Worm (Caenorhabditis elegans) whole organism, L2 larva: ENCODE measurements around the gene lgc-8.
A peak's percentile ranks its signal among the peaks of the same experiment; 100 is the strongest.

Experiments
- C34F6.9 ChIP-seq: fragments of 150-350 bp; optimal IDR thresholded peaks from 2 replicates; lab custom pipeline; 2014; ENCODE audit warnings: missing biosample characterization, missing genetic modification characterization
- F13H6.1 ChIP-seq: sonication (generic microtip); optimal IDR thresholded peaks from 2 replicates; lab custom pipeline; 2016; ENCODE audit warnings: missing genetic modification characterization, missing compliant biosample characterization
- R02D3.7 ChIP-seq: fragments of 150-350 bp; optimal IDR thresholded peaks from 2 replicates; lab custom pipeline; 2014; ENCODE audit warnings: missing biosample characterization, missing genetic modification characterization
- Y55F3AM.14 ChIP-seq: fragments of 200-800 bp; sonication (Bioruptor generic); optimal IDR thresholded peaks from 2 replicates; lab custom pipeline; 2018; ENCODE audit warnings: mild to moderate bottlenecking, missing genetic modification characterization, missing compliant biosample characterization
- alr-1 ChIP-seq: fragments of 150-350 bp; optimal IDR thresholded peaks from 2 replicates; lab custom pipeline; 2014; ENCODE audit warnings: missing biosample characterization, missing genetic modification characterization
- aly-2 ChIP-seq: fragments of 150-350 bp; optimal IDR thresholded peaks from 2 replicates; lab custom pipeline; 2014; ENCODE audit warnings: missing biosample characterization, missing genetic modification characterization
- blmp-1 ChIP-seq: sonication (generic microtip); optimal IDR thresholded peaks from 2 replicates; lab custom pipeline; 2017; ENCODE audit warnings: missing genetic modification characterization, mild to moderate bottlenecking, missing compliant biosample characterization, antibody characterized with exemption, moderate library complexity; ENCODE audit not compliant: insufficient read depth
- ceh-16 ChIP-seq: fragments of 150-350 bp; optimal IDR thresholded peaks from 2 replicates; lab custom pipeline; 2014; ENCODE audit warnings: missing biosample characterization, missing genetic modification characterization
- ceh-82 ChIP-seq: fragments of 150-350 bp; optimal IDR thresholded peaks from 2 replicates; lab custom pipeline; 2014; ENCODE audit warnings: missing biosample characterization, missing genetic modification characterization
- crh-2 ChIP-seq: sonication (generic microtip); optimal IDR thresholded peaks from 2 replicates; lab custom pipeline; 2017; ENCODE audit warnings: missing biosample characterization, missing genetic modification characterization
- egl-27 ChIP-seq: sonication (generic microtip); optimal IDR thresholded peaks from 3 replicates; lab custom pipeline; 2017; ENCODE audit warnings: missing biosample characterization, missing genetic modification reagents, missing genetic modification characterization
- fos-1 ChIP-seq: fragments of 150-350 bp; optimal IDR thresholded peaks from 2 replicates; lab custom pipeline; 2014; ENCODE audit warnings: missing biosample characterization, missing genetic modification characterization
- gmeb-1 ChIP-seq: fragments of 150-350 bp; optimal IDR thresholded peaks from 2 replicates; lab custom pipeline; 2014; ENCODE audit warnings: missing biosample characterization, missing genetic modification characterization
- lin-39 ChIP-seq: fragments of 150-350 bp; optimal IDR thresholded peaks from 2 replicates; lab custom pipeline; 2014; ENCODE audit warnings: missing biosample characterization, missing genetic modification reagents, missing genetic modification characterization
- lsy-2 ChIP-seq, 2 experiments: fragments of 150-350 bp in 1 of 2; sonication (generic microtip) in 1 of 2; optimal IDR thresholded peaks; 2 replicates each; lab custom pipeline; 2014 to 2017; ENCODE audit warnings: missing biosample characterization in 2 of 2, missing genetic modification characterization in 2 of 2
- mab-5 ChIP-seq: fragments of 150-350 bp; optimal IDR thresholded peaks from 2 replicates; lab custom pipeline; 2014; ENCODE audit warnings: missing biosample characterization, missing genetic modification characterization
- mbf-1 ChIP-seq: sonication (generic microtip); optimal IDR thresholded peaks from 2 replicates; lab custom pipeline; 2017; ENCODE audit warnings: missing biosample characterization, missing genetic modification characterization
- mdl-1 ChIP-seq, 2 experiments: fragments of 150-350 bp in 1 of 2; sonication (generic microtip) in 1 of 2; optimal IDR thresholded peaks; 2 replicates each; lab custom pipeline; 2017; ENCODE audit warnings: missing biosample characterization in 2 of 2, missing genetic modification characterization in 2 of 2
- nhr-10 ChIP-seq: sonication (generic microtip); optimal IDR thresholded peaks from 2 replicates; lab custom pipeline; 2017; ENCODE audit warnings: missing biosample characterization, missing genetic modification characterization
- nhr-11 ChIP-seq: fragments of 150-350 bp; optimal IDR thresholded peaks from 2 replicates; lab custom pipeline; 2014; ENCODE audit warnings: missing biosample characterization, missing genetic modification characterization
- nhr-12 ChIP-seq: fragments of 150-350 bp; optimal IDR thresholded peaks from 2 replicates; lab custom pipeline; 2014; ENCODE audit warnings: missing biosample characterization, missing genetic modification characterization
- nhr-129 ChIP-seq: fragments of 150-350 bp; optimal IDR thresholded peaks from 2 replicates; lab custom pipeline; 2014; ENCODE audit warnings: missing biosample characterization, missing genetic modification characterization
- nhr-21 ChIP-seq: fragments of 150-350 bp; optimal IDR thresholded peaks from 2 replicates; lab custom pipeline; 2014; ENCODE audit warnings: missing biosample characterization, missing genetic modification characterization
- nhr-23 ChIP-seq: fragments of 150-350 bp; optimal IDR thresholded peaks from 2 replicates; lab custom pipeline; 2014; ENCODE audit warnings: missing biosample characterization, missing genetic modification reagents, missing genetic modification characterization
- nhr-237 ChIP-seq: fragments of 150-350 bp; optimal IDR thresholded peaks from 2 replicates; lab custom pipeline; 2014; ENCODE audit warnings: missing biosample characterization, missing genetic modification characterization
- nhr-25 ChIP-seq: fragments of 150-350 bp; sonication (generic microtip); optimal IDR thresholded peaks from 3 replicates; lab custom pipeline; 2014; ENCODE audit warnings: missing biosample characterization, missing genetic modification characterization
- nhr-6 ChIP-seq: fragments of 150-350 bp; optimal IDR thresholded peaks from 2 replicates; lab custom pipeline; 2014; ENCODE audit warnings: missing biosample characterization, missing genetic modification characterization
- nhr-77 ChIP-seq: fragments of 150-350 bp; optimal IDR thresholded peaks from 2 replicates; lab custom pipeline; 2014; ENCODE audit warnings: missing biosample characterization, missing genetic modification characterization
- sem-4 ChIP-seq: fragments of 150-350 bp; optimal IDR thresholded peaks from 2 replicates; lab custom pipeline; 2014; ENCODE audit warnings: missing biosample characterization, missing genetic modification reagents, missing genetic modification characterization
- sma-3 ChIP-seq: sonication (generic microtip); optimal IDR thresholded peaks from 2 replicates; lab custom pipeline; 2016; ENCODE audit warnings: missing genetic modification reagents, missing genetic modification characterization, missing compliant biosample characterization
- sma-9 ChIP-seq, 2 experiments: fragments of 150-350 bp in 1 of 2; sonication (generic microtip) in 1 of 2; optimal IDR thresholded peaks; 2 replicates each; lab custom pipeline; 2014 to 2016; ENCODE audit warnings: missing genetic modification characterization in 2 of 2, mild to moderate bottlenecking in 1 of 2, missing biosample characterization in 1 of 2, missing compliant biosample characterization in 1 of 2, missing genetic modification reagents in 1 of 2, moderate library complexity in 1 of 2
- unc-39 ChIP-seq: fragments of 150-350 bp; optimal IDR thresholded peaks from 2 replicates; lab custom pipeline; 2014; ENCODE audit warnings: missing biosample characterization, missing genetic modification characterization
- unc-62 ChIP-seq: fragments of 150-350 bp; optimal IDR thresholded peaks from 2 replicates; lab custom pipeline; 2014; ENCODE audit warnings: missing biosample characterization, missing genetic modification reagents, missing genetic modification characterization
- zag-1 ChIP-seq: fragments of 150-350 bp; optimal IDR thresholded peaks from 2 replicates; lab custom pipeline; 2014; ENCODE audit warnings: missing biosample characterization, missing genetic modification characterization
- ztf-11 ChIP-seq: sonication (generic microtip); optimal IDR thresholded peaks from 2 replicates; lab custom pipeline; 2017; ENCODE audit warnings: missing biosample characterization, missing genetic modification characterization
- ztf-4 ChIP-seq: fragments of 150-350 bp; optimal IDR thresholded peaks from 2 replicates; lab custom pipeline; 2014; ENCODE audit warnings: missing biosample characterization, missing genetic modification characterization

Gene lgc-8

ce11 chrIV:14715500-14715899 lies at the start of gene lgc-8:
TSS of gene lgc-8 (plus strand) at chrIV:14715800.
- no peak for TF ChIP-seq nhr-25 (tag; lab: Kevin White, UChicago)
- TF ChIP-seq lin-39 (tag; lab: Kevin White, UChicago) = no peak
- no peak for TF ChIP-seq ztf-4
- TF ChIP-seq gmeb-1 = no peak
- TF ChIP-seq F13H6.1 (tag; lab: Kevin White, UChicago) = no peak
- TF ChIP-seq mbf-1 (tag; lab: Kevin White, UChicago) = no peak
- TF ChIP-seq ceh-16 (tag; lab: Kevin White, UChicago) = no peak
- no peak for TF ChIP-seq blmp-1 (tag; lab: Kevin White, UChicago)
- TF ChIP-seq sma-3 (GFP tag; lab: Kevin White, UChicago) = no peak
- no peak for TF ChIP-seq alr-1 (tag; lab: Kevin White, UChicago)
- no peak for TF ChIP-seq ceh-82
- TF ChIP-seq mab-5 (tag; lab: Kevin White, UChicago) = no peak
- TF ChIP-seq unc-62 (GFP tag; lab: Kevin White, UChicago) = no peak
- no peak for TF ChIP-seq nhr-6

- peak; percentile 85 for TF ChIP-seq nhr-129 (tag; lab: Kevin White, UChicago)
- TF ChIP-seq lsy-2 (tag; optimal IDR thresholded peaks at IDR 0.05; lab: Kevin White, UChicago) = peak in 1 of 2 experiments; percentile 55
- peak; percentile 26 for TF ChIP-seq fos-1
- peak; percentile 26 for TF ChIP-seq egl-27 (tag; lab: Kevin White, UChicago)
- peak; percentile 65 for TF ChIP-seq nhr-21
- TF ChIP-seq sma-9 (GFP tag; optimal IDR thresholded peaks at IDR 0.05; lab: Kevin White, UChicago) = no peak
- no peak for TF ChIP-seq sma-9 (tag; optimal IDR thresholded peaks at IDR 0.05; lab: Kevin White, UChicago)
- TF ChIP-seq nhr-25 (tag; lab: Kevin White, UChicago) = peak; percentile 86
- TF ChIP-seq blmp-1 (tag; lab: Kevin White, UChicago) = peak; percentile 46
- TF ChIP-seq ceh-16 (tag; lab: Kevin White, UChicago) = peak; percentile 79
- TF ChIP-seq C34F6.9 = peak; percentile 24
- no peak for TF ChIP-seq nhr-11 (tag; lab: Kevin White, UChicago)
- no peak for TF ChIP-seq sem-4 (tag; lab: Kevin White, UChicago)
- no peak for TF ChIP-seq nhr-77 (tag; lab: Kevin White, UChicago)
- TF ChIP-seq, all 48 proteins: peak for 9
These were observed 39.8 kb upstream of the lgc-8 start for ce11 chrIV:14675789-14676188.

ce11 chrIV:14677095-14677633 lies 38.4 kb upstream of the lgc-8 start, which contains the start of gene Y57G11C.31:
TSS of gene Y57G11C.31 (plus strand) at chrIV:14677370.
- TF ChIP-seq nhr-21 (peak; percentile 48), mdl-1 (tag; optimal IDR thresholded peaks at IDR 0.05; lab: Kevin White, UChicago) (no peak), unc-39 (no peak), nhr-129 (tag; lab: Kevin White, UChicago) (peak; percentile 1), nhr-25 (tag; lab: Kevin White, UChicago) (peak; percentile 45), blmp-1 (tag; lab: Kevin White, UChicago) (peak; percentile 67), nhr-23 (tag; lab: Kevin White, UChicago) (no peak)

ce11 chrIV:14679060-14679459 lies 36.5 kb upstream of the lgc-8 start:
- TF ChIP-seq R02D3.7 (tag; lab: Kevin White, UChicago) = no peak
- TF ChIP-seq ztf-11 = no peak
- no peak for TF ChIP-seq aly-2 (tag; lab: Kevin White, UChicago)
- TF ChIP-seq F13H6.1 (tag; lab: Kevin White, UChicago) = no peak
- TF ChIP-seq nhr-6 = no peak
- TF ChIP-seq crh-2 = no peak
- TF ChIP-seq mbf-1 (tag; lab: Kevin White, UChicago) = no peak
- TF ChIP-seq alr-1 (tag; lab: Kevin White, UChicago) = no peak
- no peak for TF ChIP-seq blmp-1 (tag; lab: Kevin White, UChicago)
- no peak for TF ChIP-seq C34F6.9
- no peak for TF ChIP-seq gmeb-1
- no peak for TF ChIP-seq nhr-12 (tag; lab: Kevin White, UChicago)
- no peak for TF ChIP-seq Y55F3AM.14 (GFP tag; lab: Kevin White, UChicago)
- TF ChIP-seq nhr-237 (tag; lab: Kevin White, UChicago) = no peak
- no peak for TF ChIP-seq nhr-10 (tag; lab: Kevin White, UChicago)
- no peak for TF ChIP-seq sma-3 (GFP tag; lab: Kevin White, UChicago)
- no peak for TF ChIP-seq nhr-11 (tag; lab: Kevin White, UChicago)
- TF ChIP-seq zag-1 (tag; lab: Kevin White, UChicago) = no peak
